Worm (Caenorhabditis elegans) whole organism, midembryonic: Measurements from ENCODE around the gene casy-1.

ENCODE experiments used
- cog-1 ChIP-seq: sonication (generic microtip); optimal IDR thresholded peaks from 2 replicates; lab custom pipeline; 2016; ENCODE audit warnings: missing genetic modification characterization, missing compliant biosample characterization
- flt-1 ChIP-seq: fragments of 200-800 bp; sonication (Bioruptor generic); IDR thresholded peaks from 2 replicates; pipeline ENCODE4 v1.3.6; 2022; ENCODE audit warnings: missing genetic modification characterization, missing compliant biosample characterization
- klf-2 ChIP-seq: fragments of 200-800 bp; sonication (Bioruptor generic); conservative IDR thresholded peaks from 2 replicates; pipeline ENCODE4 v1.3.6; 2022; ENCODE audit warnings: missing genetic modification reagents, missing genetic modification characterization, missing compliant biosample characterization
- med-1 ChIP-seq: sonication (generic microtip); optimal IDR thresholded peaks from 2 replicates; lab custom pipeline; 2017; ENCODE audit warnings: missing genetic modification characterization, mild to moderate bottlenecking, missing compliant biosample characterization, antibody characterized with exemption, missing genetic modification reagents; ENCODE audit not compliant: insufficient read depth
- tab-1 ChIP-seq: fragments of 200-800 bp; sonication (Bioruptor generic); IDR thresholded peaks from 2 replicates; pipeline ENCODE4 v1.3.6; 2022; ENCODE audit warnings: missing genetic modification characterization, missing compliant biosample characterization
- ztf-23 ChIP-seq: fragments of 200-800 bp; sonication (Bioruptor generic); IDR thresholded peaks from 2 replicates; pipeline ENCODE4 v1.3.6; 2022; ENCODE audit warnings: missing genetic modification reagents, missing genetic modification characterization, missing compliant biosample characterization
- ztf-29 ChIP-seq: fragments of 200-800 bp; sonication (Bioruptor generic); IDR thresholded peaks from 2 replicates; pipeline ENCODE4 v1.3.6; 2022; ENCODE audit warnings: missing genetic modification reagents, missing genetic modification characterization, missing compliant biosample characterization

DNA sequence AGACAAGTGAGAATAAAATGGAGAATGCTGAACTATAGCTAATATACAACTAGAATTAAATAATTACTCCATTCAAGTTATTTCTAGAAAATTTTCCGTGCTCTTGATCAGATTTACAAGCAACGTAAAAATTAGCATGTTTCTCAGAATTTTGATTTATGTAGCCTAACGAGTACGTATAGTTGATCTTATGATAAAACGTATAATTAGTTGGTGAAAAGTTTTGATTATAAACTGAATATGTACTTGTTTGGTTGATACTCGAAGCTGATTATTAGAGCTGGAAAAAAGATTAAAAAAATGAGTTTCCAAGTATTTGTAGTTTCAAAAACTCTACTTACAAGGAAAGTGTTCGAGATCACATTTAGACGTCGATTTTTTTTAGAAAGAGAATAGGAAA is 60.0 kb downstream of the casy-1 start:
- no peak for TF ChIP-seq med-1 (GFP tag; lab: Kevin White, UChicago)
- TF ChIP-seq flt-1, result no peak
- TF ChIP-seq ztf-23 (GFP tag; lab: Robert Waterston, UW), result no peak
- TF ChIP-seq klf-2 (GFP tag; lab: Robert Waterston, UW), result no peak
- TF ChIP-seq tab-1 (GFP tag; lab: Robert Waterston, UW), result no peak
- TF ChIP-seq cog-1, result no peak
- TF ChIP-seq ztf-29 (GFP tag; lab: Robert Waterston, UW), result no peak
